Worm (Caenorhabditis elegans): ENCODE measurements around the gene F22E5.6.
A peak's percentile ranks its signal among the peaks of the same experiment; 100 is the strongest.

F22E5.6 gene

ce11 chrII:2700229-2700628 lies 50.6 kb downstream of the F22E5.6 start, which contains the start of gene sri-61:
Gene sri-61, minus strand, starts transcription at chrII:2700329.
- no peak for TF ChIP-seq vab-15 (tag; optimal IDR thresholded peaks at IDR 0.05)
- TF ChIP-seq hlh-4 (tag; optimal IDR thresholded peaks at IDR 0.05) = peak; percentile 77
- no peak for TF ChIP-seq ces-1 (GFP tag; optimal IDR thresholded peaks at IDR 0.05)
- no peak for TF ChIP-seq snu-23 (GFP tag; optimal IDR thresholded peaks at IDR 0.05)
- TF ChIP-seq nhr-28 (tag; optimal IDR thresholded peaks at IDR 0.05) = no peak
- no peak for TF ChIP-seq lin-14 (GFP tag; optimal IDR thresholded peaks at IDR 0.05)
- TF ChIP-seq ets-5 (GFP tag; IDR thresholded peaks at IDR 0.05) = no peak
- TF ChIP-seq pax-3 (tag; optimal IDR thresholded peaks at IDR 0.05) = no peak

Data from whole organism, L1 larva.